Fruit fly (Drosophila melanogaster) whole organism, embryonic: ENCODE measurements around the gene pyd.

ENCODE experiments used
- Abd-B ChIP-seq: fragments of 200-800 bp; sonication (Bioruptor generic); optimal IDR thresholded peaks from 2 replicates; lab custom pipeline; 2018; ENCODE audit warnings: missing biosample characterization, mild to moderate bottlenecking, missing genetic modification characterization, moderate library complexity
- Awh ChIP-seq: fragments of 200-800 bp; sonication (Bioruptor generic); IDR thresholded peaks from 2 replicates; pipeline ENCODE4, ENCODE4 v1.3.6; 2022; ENCODE audit warnings: missing biosample characterization, missing genetic modification characterization
- B-H1 ChIP-seq: fragments of 200-800 bp; sonication (Bioruptor generic); IDR thresholded peaks from 3 replicates; pipeline ENCODE4 v1.3.6; 2022; ENCODE audit warnings: missing biosample characterization, missing genetic modification characterization
- BtbVII ChIP-seq: fragments of 200-800 bp; sonication (Bioruptor generic); optimal IDR thresholded peaks from 3 replicates; lab custom pipeline; 2017; ENCODE audit warnings: missing biosample characterization, mild to moderate bottlenecking, missing genetic modification characterization
- C15 ChIP-seq: fragments of 200-800 bp; sonication (Bioruptor generic); IDR thresholded peaks from 3 replicates; pipeline ENCODE4 v1.3.6; 2022; ENCODE audit warnings: missing biosample characterization, missing genetic modification characterization
- CG1024 ChIP-seq: fragments of 200-800 bp; sonication (Bioruptor generic); IDR thresholded peaks from 2 replicates; pipeline ENCODE4 v1.3.6; 2022; ENCODE audit warnings: missing biosample characterization, missing genetic modification characterization
- CG10267 ChIP-seq: fragments of 200-800 bp; sonication (Bioruptor generic); optimal IDR thresholded peaks from 2 replicates; lab custom pipeline; 2018; ENCODE audit warnings: missing biosample characterization, mild to moderate bottlenecking, missing genetic modification characterization, moderate library complexity
- CG10366 ChIP-seq: fragments of 200-800 bp; sonication (Bioruptor generic); IDR thresholded peaks from 2 replicates; pipeline ENCODE4 v1.3.6; 2022; ENCODE audit warnings: missing biosample characterization, missing genetic modification characterization
- CG10979 ChIP-seq: fragments of 200-800 bp; sonication (Bioruptor generic); optimal IDR thresholded peaks from 2 replicates; lab custom pipeline; 2018; ENCODE audit warnings: missing biosample characterization, mild to moderate bottlenecking, missing genetic modification characterization, moderate library complexity
- CG11085 ChIP-seq: fragments of 200-800 bp; sonication (Bioruptor generic); IDR thresholded peaks from 2 replicates; pipeline ENCODE4 v1.3.6; 2022; ENCODE audit warnings: missing biosample characterization, missing genetic modification characterization
- CG13424 ChIP-seq: fragments of 200-800 bp; sonication (Bioruptor generic); optimal IDR thresholded peaks from 2 replicates; lab custom pipeline; 2019; ENCODE audit warnings: missing biosample characterization, mild to moderate bottlenecking, missing genetic modification characterization, moderate library complexity
- CG17385 ChIP-seq: fragments of 200-800 bp; sonication (Bioruptor generic); optimal IDR thresholded peaks from 3 replicates; lab custom pipeline; 2018; ENCODE audit warnings: missing biosample characterization, mild to moderate bottlenecking, missing genetic modification characterization
- CG1792 ChIP-seq: fragments of 200-800 bp; sonication (Bioruptor generic); optimal IDR thresholded peaks from 2 replicates; lab custom pipeline; 2016; ENCODE audit warnings: missing biosample characterization, missing genetic modification characterization
- CG18599 ChIP-seq: fragments of 200-800 bp; sonication (Bioruptor generic); optimal IDR thresholded peaks from 3 replicates; lab custom pipeline; 2017; ENCODE audit warnings: missing biosample characterization, missing genetic modification characterization, mild to moderate bottlenecking, moderate library complexity, missing genetic modification reagents
- CG30403 ChIP-seq: fragments of 200-800 bp; sonication (Bioruptor generic); optimal IDR thresholded peaks from 3 replicates; lab custom pipeline; 2016; ENCODE audit warnings: missing biosample characterization, missing genetic modification characterization
- CG30431 ChIP-seq: fragments of 200-800 bp; sonication (Bioruptor generic); optimal IDR thresholded peaks from 2 replicates; lab custom pipeline; 2017; ENCODE audit warnings: missing biosample characterization, missing genetic modification characterization
- CG3407 ChIP-seq: fragments of 200-800 bp; sonication (Bioruptor generic); optimal IDR thresholded peaks from 2 replicates; lab custom pipeline; 2018; ENCODE audit warnings: missing biosample characterization, mild to moderate bottlenecking, missing genetic modification characterization
- CG6254 ChIP-seq: fragments of 200-800 bp; sonication (Bioruptor generic); optimal IDR thresholded peaks from 3 replicates; lab custom pipeline; 2017; ENCODE audit warnings: mild to moderate bottlenecking, missing biosample characterization, missing genetic modification reagents, missing genetic modification characterization
- CG7839 ChIP-seq: fragments of 200-800 bp; sonication (Bioruptor generic); optimal IDR thresholded peaks from 3 replicates; lab custom pipeline; 2018; ENCODE audit warnings: missing biosample characterization, mild to moderate bottlenecking, missing genetic modification characterization, moderate library complexity
- CG8388 ChIP-seq: fragments of 200-800 bp; sonication (Bioruptor generic); optimal IDR thresholded peaks from 2 replicates; lab custom pipeline; 2019; ENCODE audit warnings: missing biosample characterization, mild to moderate bottlenecking, missing genetic modification characterization, moderate library complexity
- CG8924 ChIP-seq: fragments of 200-800 bp; optimal IDR thresholded peaks from 3 replicates; lab custom pipeline; 2019; ENCODE audit warnings: missing biosample characterization, mild to moderate bottlenecking, missing genetic modification characterization, moderate library complexity
- CG9437 ChIP-seq: fragments of 200-800 bp; sonication (Bioruptor generic); optimal IDR thresholded peaks from 2 replicates; lab custom pipeline; 2018; ENCODE audit warnings: missing biosample characterization, mild to moderate bottlenecking, missing genetic modification characterization
- CoRest ChIP-seq: fragments of 200-800 bp; sonication (Bioruptor generic); optimal IDR thresholded peaks from 3 replicates; lab custom pipeline; 2018; ENCODE audit warnings: missing biosample characterization, mild to moderate bottlenecking, missing genetic modification characterization, moderate library complexity
- Eip74EF ChIP-seq, 2 experiments: fragments of 200-800 bp in 1 of 2; fragments of >200 bp in 1 of 2; sonication (Bioruptor generic) in 1 of 2; optimal IDR thresholded peaks; 2 replicates each; lab custom pipeline; 2017 to 2019; ENCODE audit warnings: missing biosample characterization in 2 of 2, missing genetic modification characterization in 2 of 2, mild to moderate bottlenecking in 1 of 2, moderate library complexity in 1 of 2
- NC2α ChIP-seq: fragments of 200-800 bp; sonication (Bioruptor generic); optimal IDR thresholded peaks from 2 replicates; lab custom pipeline; 2016; ENCODE audit warnings: missing biosample characterization, missing genetic modification characterization
- NfI ChIP-seq: fragments of 200-800 bp; sonication (Bioruptor generic); optimal IDR thresholded peaks from 3 replicates; lab custom pipeline; 2018; ENCODE audit warnings: missing biosample characterization, mild to moderate bottlenecking, missing genetic modification characterization, moderate library complexity
- PHDP ChIP-seq: fragments of 200-800 bp; sonication (Bioruptor generic); optimal IDR thresholded peaks from 3 replicates; lab custom pipeline; 2018; ENCODE audit warnings: missing biosample characterization, mild to moderate bottlenecking, missing genetic modification characterization, moderate library complexity
- Ptx1 ChIP-seq: fragments of 200-800 bp; sonication (Bioruptor generic); IDR thresholded peaks from 2 replicates; pipeline ENCODE4 v1.3.6; 2022; ENCODE audit warnings: missing biosample characterization, missing genetic modification characterization
- Sox100B ChIP-seq: fragments of 200-800 bp; sonication (Bioruptor generic); optimal IDR thresholded peaks from 3 replicates; lab custom pipeline; 2018; ENCODE audit warnings: missing biosample characterization, mild to moderate bottlenecking, missing genetic modification characterization
- Sox102F ChIP-seq: fragments of 200-800 bp; sonication (Bioruptor generic); optimal IDR thresholded peaks from 2 replicates; lab custom pipeline; 2018; ENCODE audit warnings: missing biosample characterization, mild to moderate bottlenecking, missing genetic modification characterization, moderate library complexity
- Ssrp ChIP-seq: fragments of 200-800 bp; sonication (Bioruptor generic); optimal IDR thresholded peaks from 2 replicates; lab custom pipeline; 2018; ENCODE audit warnings: missing biosample characterization, mild to moderate bottlenecking, missing genetic modification characterization, moderate library complexity
- ab ChIP-seq: fragments of 200-800 bp; sonication (Bioruptor generic); optimal IDR thresholded peaks from 2 replicates; lab custom pipeline; 2016; ENCODE audit warnings: missing biosample characterization, missing genetic modification characterization
- ara ChIP-seq: fragments of 200-800 bp; sonication (Bioruptor generic); IDR thresholded peaks from 2 replicates; pipeline ENCODE4 v1.3.6; 2022; ENCODE audit warnings: missing biosample characterization, missing genetic modification characterization
- ase ChIP-seq: fragments of 200-800 bp; sonication (Bioruptor generic); IDR thresholded peaks from 3 replicates; pipeline ENCODE4 v1.3.6; 2022; ENCODE audit warnings: missing biosample characterization, missing genetic modification characterization
- btn ChIP-seq: fragments of 200-800 bp; sonication (Bioruptor generic); optimal IDR thresholded peaks from 2 replicates; lab custom pipeline; 2016; ENCODE audit warnings: missing biosample characterization, missing genetic modification characterization
- croc ChIP-seq: fragments of 200-800 bp; sonication (Bioruptor generic); conservative IDR thresholded peaks from 3 replicates; pipeline ENCODE4 v1.3.6; 2022; ENCODE audit warnings: missing biosample characterization, missing genetic modification characterization
- dmrt99B ChIP-seq: fragments of 200-800 bp; sonication (Bioruptor generic); optimal IDR thresholded peaks from 2 replicates; lab custom pipeline; 2018; ENCODE audit warnings: missing biosample characterization, mild to moderate bottlenecking, missing genetic modification characterization, moderate library complexity
- eve ChIP-seq, 2 experiments: fragments of >200 bp; optimal IDR thresholded peaks; 2 replicates each; lab custom pipeline; 2017; ENCODE audit warnings: missing biosample characterization in 2 of 2, missing genetic modification characterization in 2 of 2
- ken ChIP-seq: fragments of 200-800 bp; sonication (Bioruptor generic); IDR thresholded peaks from 3 replicates; pipeline ENCODE4 v1.3.6; 2022; ENCODE audit warnings: missing biosample characterization, missing genetic modification characterization
- lbe ChIP-seq: fragments of 200-800 bp; sonication (Bioruptor generic); optimal IDR thresholded peaks from 2 replicates; lab custom pipeline; 2016; ENCODE audit warnings: missing biosample characterization, mild to moderate bottlenecking, missing genetic modification characterization
- mam ChIP-seq: fragments of 200-800 bp; sonication (Bioruptor generic); optimal IDR thresholded peaks from 3 replicates; lab custom pipeline; 2016; ENCODE audit warnings: missing biosample characterization, missing genetic modification characterization
- nmo ChIP-seq: fragments of 200-800 bp; sonication (Bioruptor generic); optimal IDR thresholded peaks from 2 replicates; lab custom pipeline; 2018; ENCODE audit warnings: missing biosample characterization, mild to moderate bottlenecking, missing genetic modification characterization, moderate library complexity
- pfk ChIP-seq: fragments of 200-800 bp; sonication (Bioruptor generic); optimal IDR thresholded peaks from 2 replicates; lab custom pipeline; 2018; ENCODE audit warnings: missing biosample characterization, mild to moderate bottlenecking, missing genetic modification characterization, moderate library complexity
- phol ChIP-seq: fragments of 200-800 bp; sonication (Bioruptor generic); optimal IDR thresholded peaks from 3 replicates; lab custom pipeline; 2018; ENCODE audit warnings: missing biosample characterization, mild to moderate bottlenecking, missing genetic modification characterization, moderate library complexity
- row ChIP-seq: fragments of 200-800 bp; sonication (Bioruptor generic); IDR thresholded peaks from 3 replicates; pipeline ENCODE4 v1.3.6; 2022; ENCODE audit warnings: missing biosample characterization, missing genetic modification characterization
- sisA ChIP-seq: fragments of 200-800 bp; sonication (Bioruptor generic); IDR thresholded peaks from 2 replicates; pipeline ENCODE4 v1.3.6; 2022; ENCODE audit warnings: missing biosample characterization, missing genetic modification characterization
- so ChIP-seq: fragments of 200-800 bp; sonication (Bioruptor generic); IDR thresholded peaks from 3 replicates; pipeline ENCODE4 v1.3.6; 2022; ENCODE audit warnings: missing biosample characterization, missing genetic modification characterization
- ssp ChIP-seq: fragments of 200-800 bp; sonication (Bioruptor generic); IDR thresholded peaks from 2 replicates; pipeline ENCODE4 v1.3.6; 2022; ENCODE audit warnings: missing biosample characterization, missing genetic modification characterization
- unpg ChIP-seq: fragments of 200-800 bp; sonication (Bioruptor generic); optimal IDR thresholded peaks from 3 replicates; lab custom pipeline; 2018; ENCODE audit warnings: missing biosample characterization, mild to moderate bottlenecking, missing genetic modification characterization, moderate library complexity
- wor ChIP-seq: fragments of 200-800 bp; sonication (Bioruptor generic); IDR thresholded peaks from 2 replicates; pipeline ENCODE4 v1.3.6; 2022; ENCODE audit warnings: missing biosample characterization, missing genetic modification characterization

Gene pyd

DNA sequence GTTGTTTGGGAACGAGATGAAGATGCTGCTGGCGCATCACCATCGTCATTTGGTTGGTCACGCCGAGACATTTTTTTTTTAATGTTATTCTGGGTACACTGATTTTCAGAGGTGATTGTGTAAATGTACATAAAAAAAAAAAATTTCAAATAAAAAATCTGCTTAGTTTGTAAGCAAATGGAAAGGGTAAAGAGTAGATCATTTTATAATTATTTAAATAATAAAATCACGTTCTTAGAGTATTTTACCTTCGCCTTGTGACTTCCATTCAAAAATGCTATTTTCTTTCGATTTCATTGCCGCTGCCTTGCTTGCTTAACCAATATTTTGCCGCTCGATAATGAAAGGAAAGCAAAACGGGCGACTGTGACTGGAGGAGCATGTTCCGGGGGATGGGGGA lies 47.1 kb upstream of the pyd start (continued):
- peak; percentile 67 for TF ChIP-seq CG10979 (tag; lab: Kevin White, UChicago)
- TF ChIP-seq croc (GFP tag; lab: Robert Waterston, UW) = peak; percentile 19; the same call in 1 of the 3 replicates
- TF ChIP-seq CG8388 = peak; percentile 63
- peak; percentile 53; the same call in 1 of the 2 replicates for TF ChIP-seq Awh (GFP tag; lab: Robert Waterston, UW)
- TF ChIP-seq CG8924 (tag; lab: Kevin White, UChicago) = peak; percentile 1
- TF ChIP-seq ken (GFP tag; lab: Robert Waterston, UW) = 0 out of 3 replicates have a peak, but pooled peaks have one; percentile 61
- peak; percentile 75 for TF ChIP-seq Sox102F (GFP tag; lab: Kevin White, UChicago)
- peak; percentile 45 for TF ChIP-seq nmo (GFP tag; lab: Kevin White, UChicago)
- no peak for TF ChIP-seq CG11085 (GFP tag; lab: Robert Waterston, UW)
- TF ChIP-seq CG6254 (GFP tag; lab: Kevin White, UChicago) = peak; percentile 2
- TF ChIP-seq ssp = peak; percentile 42
- 0 out of 3 replicates have a peak, but pooled peaks have one; percentile 31 for TF ChIP-seq C15 (GFP tag; lab: Robert Waterston, UW)
- TF ChIP-seq CoRest (tag; lab: Kevin White, UChicago) = peak; percentile 54
- TF ChIP-seq CG18599 = no peak
- TF ChIP-seq NC2α (GFP tag; lab: Kevin White, UChicago) = no peak
- peak; percentile 40 for TF ChIP-seq lbe (GFP tag; lab: Kevin White, UChicago)
- TF ChIP-seq PHDP (tag; lab: Kevin White, UChicago) = peak; percentile 50
- peak; percentile 53; the same call in 1 of the 2 replicates for TF ChIP-seq ara (GFP tag; lab: Robert Waterston, UW)
- peak; percentile 46 for TF ChIP-seq wor
- TF ChIP-seq CG9437 = peak; percentile 14
- peak; percentile 61 for TF ChIP-seq row
- TF ChIP-seq CG17385 (GFP tag; lab: Kevin White, UChicago) = peak; percentile 16
- TF ChIP-seq Sox100B = peak; percentile 13
- no peak for TF ChIP-seq CG30431
- no peak for TF ChIP-seq NfI (GFP tag; lab: Kevin White, UChicago)
- TF ChIP-seq CG3407 (GFP tag; lab: Kevin White, UChicago) = peak; percentile 2
- no peak for TF ChIP-seq btn (GFP tag; lab: Kevin White, UChicago)
- TF ChIP-seq eve (GFP tag; optimal IDR thresholded peaks at IDR 0.05; lab: Kevin White, UChicago) = peak in 1 of 2 experiments; percentile 20
- TF ChIP-seq B-H1 = peak; percentile 24; the same call in 1 of the 3 replicates
- peak; percentile 40 for TF ChIP-seq sisA (GFP tag; lab: Robert Waterston, UW)
- peak; percentile 35; the same call in 1 of the 2 replicates for TF ChIP-seq Ptx1 (GFP tag; lab: Robert Waterston, UW)
- TF ChIP-seq CG10267 (tag; lab: Kevin White, UChicago) = peak; percentile 35
- TF ChIP-seq BtbVII (GFP tag; lab: Kevin White, UChicago) = no peak
- TF ChIP-seq Ssrp (tag; lab: Kevin White, UChicago) = peak; percentile 66
- peak; percentile 18 for TF ChIP-seq CG30403 (GFP tag; lab: Kevin White, UChicago)
- TF ChIP-seq mam = no peak
- TF ChIP-seq pfk (GFP tag; lab: Kevin White, UChicago) = no peak
- peak; percentile 42; the same call in 1 of the 3 replicates for TF ChIP-seq so (GFP tag; lab: Robert Waterston, UW)
- peak; percentile 35 for TF ChIP-seq CG7839
- peak in 1 of 2 experiments; percentile 6 for TF ChIP-seq Eip74EF (GFP tag; optimal IDR thresholded peaks at IDR 0.05; lab: Kevin White, UChicago)
- peak; percentile 57 for TF ChIP-seq phol (tag; lab: Kevin White, UChicago)
- no peak for TF ChIP-seq Abd-B (GFP tag; lab: Kevin White, UChicago)
- TF ChIP-seq ab (GFP tag; lab: Kevin White, UChicago) = no peak
- peak; percentile 72 for TF ChIP-seq dmrt99B
- TF ChIP-seq CG10366 (GFP tag; lab: Robert Waterston, UW) = peak; percentile 49; the same call in 1 of the 2 replicates
- no peak for TF ChIP-seq CG1792 (GFP tag; lab: Kevin White, UChicago)
- TF ChIP-seq unpg (GFP tag; lab: Kevin White, UChicago) = peak; percentile 41
- peak; percentile 23; the same call in 1 of the 3 replicates for TF ChIP-seq ase (GFP tag; lab: Robert Waterston, UW)
- TF ChIP-seq CG1024 = peak; percentile 22; the same call in 1 of the 2 replicates
- TF ChIP-seq CG13424 = peak; percentile 56
